Worm (Caenorhabditis elegans) whole organism, L1 larva: ENCODE data around the gene algn-6.

Experiments
- C04F5.9 ChIP-seq: sonication (generic microtip); optimal IDR thresholded peaks from 2 replicates; lab custom pipeline; 2016; ENCODE audit warnings: missing genetic modification characterization, missing compliant biosample characterization
- C16A3.4 ChIP-seq: fragments of 150-350 bp; optimal IDR thresholded peaks from 2 replicates; lab custom pipeline; 2014; ENCODE audit warnings: missing biosample characterization, missing genetic modification characterization
- F16B12.6 ChIP-seq: fragments of 150-350 bp; optimal IDR thresholded peaks from 2 replicates; lab custom pipeline; 2014; ENCODE audit warnings: missing biosample characterization, missing genetic modification characterization
- aha-1 ChIP-seq: fragments of 150-350 bp; optimal IDR thresholded peaks from 2 replicates; lab custom pipeline; 2014; ENCODE audit warnings: missing biosample characterization, missing genetic modification characterization
- blmp-1 ChIP-seq: fragments of 150-350 bp; optimal IDR thresholded peaks from 2 replicates; lab custom pipeline; 2014; ENCODE audit warnings: missing biosample characterization, missing genetic modification characterization
- ceh-63 ChIP-seq: fragments of 200-800 bp; sonication (Bioruptor generic); optimal IDR thresholded peaks from 2 replicates; lab custom pipeline; 2018; ENCODE audit warnings: mild to moderate bottlenecking, missing genetic modification characterization, missing compliant biosample characterization
- ceh-8 ChIP-seq: fragments of 200-800 bp; sonication (Bioruptor generic); optimal IDR thresholded peaks from 2 replicates; lab custom pipeline; 2018; ENCODE audit warnings: mild to moderate bottlenecking, missing genetic modification characterization, moderate library complexity, missing compliant biosample characterization
- ceh-82 ChIP-seq, 3 experiments: fragments of 150-350 bp in 1 of 3; sonication (generic microtip) in 2 of 3; optimal IDR thresholded peaks; 2 replicates each; lab custom pipeline; 2014 to 2017; ENCODE audit warnings: missing biosample characterization in 3 of 3, missing genetic modification characterization in 3 of 3
- ceh-90 ChIP-seq: sonication (generic microtip); optimal IDR thresholded peaks from 2 replicates; lab custom pipeline; 2016; ENCODE audit warnings: missing genetic modification characterization, missing compliant biosample characterization
- elt-3 ChIP-seq, 6 experiments: fragments of 150-350 bp in 1 of 6; sonication (generic microtip); optimal IDR thresholded peaks; 2 replicates each; lab custom pipeline; 2017 to 2018; ENCODE audit warnings: missing biosample characterization in 6 of 6, missing genetic modification characterization in 6 of 6, inconsistent platforms in 1 of 6
- ets-5 ChIP-seq: fragments of 200-800 bp; sonication (Bioruptor generic); IDR thresholded peaks from 2 replicates; pipeline ENCODE4 v1.3.6; 2022; ENCODE audit warnings: missing genetic modification characterization, missing compliant biosample characterization
- fkh-10 ChIP-seq: sonication (generic microtip); optimal IDR thresholded peaks from 2 replicates; lab custom pipeline; 2017; ENCODE audit warnings: missing biosample characterization, missing genetic modification reagents, missing genetic modification characterization
- grh-1 ChIP-seq: fragments of 200-800 bp; sonication (Bioruptor generic); IDR thresholded peaks from 2 replicates; pipeline ENCODE4 v1.3.6; 2022; ENCODE audit warnings: missing genetic modification reagents, missing genetic modification characterization, missing compliant biosample characterization
- hlh-17 ChIP-seq: fragments of 200-800 bp; sonication (Bioruptor generic); optimal IDR thresholded peaks from 2 replicates; lab custom pipeline; 2018; ENCODE audit warnings: missing genetic modification characterization, mild to moderate bottlenecking, missing compliant biosample characterization, moderate library complexity, borderline replicate concordance
- hpl-2 ChIP-seq: fragments of 150-350 bp; optimal IDR thresholded peaks from 2 replicates; lab custom pipeline; 2014; ENCODE audit warnings: missing biosample characterization, missing genetic modification reagents, missing genetic modification characterization
- jun-1 ChIP-seq: fragments of 150-350 bp; optimal IDR thresholded peaks from 2 replicates; lab custom pipeline; 2014; ENCODE audit warnings: missing biosample characterization, missing genetic modification reagents, missing genetic modification characterization
- lin-15B ChIP-seq: fragments of 150-350 bp; sonication (generic microtip); optimal IDR thresholded peaks from 3 replicates; lab custom pipeline; 2014; ENCODE audit warnings: missing biosample characterization, missing genetic modification characterization
- lin-35 ChIP-seq, 2 experiments: fragments of 150-350 bp; optimal IDR thresholded peaks; 2 replicates each; lab custom pipeline; 2014; ENCODE audit warnings: missing biosample characterization in 2 of 2, missing genetic modification characterization in 2 of 2, missing genetic modification reagents in 2 of 2
- lin-39 ChIP-seq: fragments of 150-350 bp; optimal IDR thresholded peaks from 2 replicates; lab custom pipeline; 2014; ENCODE audit warnings: missing biosample characterization, missing genetic modification reagents, missing genetic modification characterization
- mab-9 ChIP-seq: fragments of 200-800 bp; sonication (Bioruptor generic); IDR thresholded peaks from 2 replicates; pipeline ENCODE4 v1.3.6; 2022; ENCODE audit warnings: missing genetic modification reagents, missing genetic modification characterization, missing compliant biosample characterization
- mdl-1 ChIP-seq, 2 experiments: fragments of 150-350 bp; optimal IDR thresholded peaks; 2 replicates each; lab custom pipeline; 2014 to 2017; ENCODE audit warnings: missing biosample characterization in 2 of 2, missing genetic modification characterization in 2 of 2, inconsistent platforms in 1 of 2
- mef-2 ChIP-seq: fragments of 150-350 bp; optimal IDR thresholded peaks from 2 replicates; lab custom pipeline; 2014; ENCODE audit warnings: missing biosample characterization, missing genetic modification characterization
- nhr-12 ChIP-seq: sonication (generic microtip); optimal IDR thresholded peaks from 2 replicates; lab custom pipeline; 2017; ENCODE audit warnings: missing biosample characterization, missing genetic modification characterization
- nhr-237 ChIP-seq: fragments of 150-350 bp; optimal IDR thresholded peaks from 2 replicates; lab custom pipeline; 2014; ENCODE audit warnings: missing biosample characterization, missing genetic modification characterization
- nhr-47 ChIP-seq: sonication (generic microtip); optimal IDR thresholded peaks from 2 replicates; lab custom pipeline; 2016; ENCODE audit warnings: mild to moderate bottlenecking, missing genetic modification characterization, moderate library complexity, missing compliant biosample characterization
- nhr-84 ChIP-seq: sonication (generic microtip); optimal IDR thresholded peaks from 2 replicates; lab custom pipeline; 2017; ENCODE audit warnings: missing biosample characterization, missing genetic modification characterization
- nhr-85 ChIP-seq: sonication (generic microtip); peaks from one replicate; lab custom pipeline; 2016; ENCODE audit warnings: missing genetic modification characterization, inconsistent platforms, missing compliant biosample characterization
- pax-3 ChIP-seq: fragments of 200-800 bp; sonication (Bioruptor generic); optimal IDR thresholded peaks from 2 replicates; lab custom pipeline; 2018; ENCODE audit warnings: mild to moderate bottlenecking, missing genetic modification characterization, moderate library complexity, missing compliant biosample characterization
- sptf-1 ChIP-seq: fragments of 150-350 bp; optimal IDR thresholded peaks from 2 replicates; lab custom pipeline; 2014; ENCODE audit warnings: missing biosample characterization, missing genetic modification characterization
- unc-130 ChIP-seq: fragments of 150-350 bp; optimal IDR thresholded peaks from 2 replicates; lab custom pipeline; 2017; ENCODE audit warnings: missing biosample characterization, missing genetic modification characterization, inconsistent platforms
- unc-30 ChIP-seq: sonication (generic microtip); optimal IDR thresholded peaks from 2 replicates; lab custom pipeline; 2017; ENCODE audit warnings: missing biosample characterization, missing genetic modification characterization
- unc-86 ChIP-seq: sonication (generic microtip); optimal IDR thresholded peaks from 2 replicates; lab custom pipeline; 2016; ENCODE audit warnings: missing genetic modification characterization, missing compliant biosample characterization
- unc-98 ChIP-seq: fragments of 200-800 bp; sonication (Bioruptor generic); IDR thresholded peaks from 2 replicates; pipeline ENCODE4 v1.3.6; 2022; ENCODE audit warnings: missing genetic modification characterization, missing compliant biosample characterization
- vab-15 ChIP-seq: sonication (generic microtip); optimal IDR thresholded peaks from 2 replicates; lab custom pipeline; 2017; ENCODE audit warnings: missing genotype, mild to moderate bottlenecking, missing genetic modification characterization, missing compliant biosample characterization
- xbp-1 ChIP-seq: sonication (generic microtip); optimal IDR thresholded peaks from 2 replicates; lab custom pipeline; 2016; ENCODE audit warnings: missing genetic modification characterization, missing compliant biosample characterization
- zip-4 ChIP-seq: fragments of 200-800 bp; sonication (Bioruptor generic); optimal IDR thresholded peaks from 2 replicates; lab custom pipeline; 2018; ENCODE audit warnings: mild to moderate bottlenecking, missing genetic modification characterization, moderate library complexity, missing compliant biosample characterization
- ztf-4 ChIP-seq: fragments of 150-350 bp; optimal IDR thresholded peaks from 2 replicates; lab custom pipeline; 2014; ENCODE audit warnings: missing biosample characterization, missing genetic modification characterization

algn-6 gene

ce11 chrII:8004157-8004556, 35.4 kb upstream of the algn-6 start, which contains the start of gene pgp-11:
TSS of gene pgp-11 (minus strand) at chrII:8004257.
- TF ChIP-seq zip-4 (no peak), unc-98 (GFP tag; lab: Robert Waterston, UW) (no peak), nhr-85 (tag; lab: Kevin White, UChicago) (no peak), mab-9 (GFP tag; lab: Robert Waterston, UW) (no peak), unc-86 (no peak), C04F5.9 (tag; lab: Kevin White, UChicago) (no peak)

- TF ChIP-seq nhr-84 (no peak), ceh-63 (GFP tag; lab: Kevin White, UChicago) (no peak), mef-2 (no peak), ceh-90 (tag; lab: Kevin White, UChicago) (no peak), jun-1 (no peak), grh-1 (no peak), mdl-1 (tag; optimal IDR thresholded peaks at IDR 0.05; lab: Kevin White, UChicago) (no peak), sptf-1 (no peak), nhr-47 (tag; lab: Kevin White, UChicago) (no peak), elt-3 (tag; optimal IDR thresholded peaks at IDR 0.05; lab: Kevin White, UChicago) (no peak), hlh-17 (GFP tag; lab: Kevin White, UChicago) (no peak), ceh-8 (GFP tag; lab: Kevin White, UChicago) (no peak), fkh-10 (no peak), vab-15 (tag; lab: Kevin White, UChicago) (no peak), ceh-82 (tag; optimal IDR thresholded peaks at IDR 0.05; lab: Kevin White, UChicago) (no peak), unc-86 (no peak), unc-30 (tag; lab: Kevin White, UChicago) (no peak), lin-39 (no peak), C16A3.4 (tag; lab: Kevin White, UChicago) (no peak), aha-1 (tag; lab: Kevin White, UChicago) (no peak)
Measured at ce11 chrII:8004752-8005151, 34.9 kb upstream of the algn-6 start.

ce11 chrII:8006962-8007361, 32.6 kb upstream of the algn-6 start:
- TF ChIP-seq blmp-1 (tag; lab: Kevin White, UChicago) (peak; percentile 7), ceh-63 (GFP tag; lab: Kevin White, UChicago) (no peak), unc-130 (tag; lab: Kevin White, UChicago) (no peak), F16B12.6 (tag; lab: Kevin White, UChicago) (no peak), nhr-237 (tag; lab: Kevin White, UChicago) (no peak)
- TF ChIP-seq, all 84 proteins: peak for 1

- TF ChIP-seq lin-15B (no peak), sptf-1 (no peak), xbp-1 (tag; lab: Kevin White, UChicago) (no peak), ets-5 (no peak), pax-3 (tag; lab: Kevin White, UChicago) (no peak), ztf-4 (no peak), hpl-2 (no peak), lin-35 (GFP tag; optimal IDR thresholded peaks at IDR 0.05; lab: Kevin White, UChicago) (no peak), aha-1 (tag; lab: Kevin White, UChicago) (no peak), nhr-84 (no peak), nhr-12 (no peak)
Measured at ce11 chrII:8008334-8008733, 31.3 kb upstream of the algn-6 start, which contains the start of gene glna-2. TSS of gene glna-2 (plus strand) at chrII:8008634.
